Worm (Caenorhabditis elegans) whole organism, midembryonic: ENCODE measurements around the gene C30A5.10.

Source experiments
- T22C8.4 ChIP-seq: fragments of 200-800 bp; sonication (Bioruptor generic); IDR thresholded peaks from 2 replicates; pipeline ENCODE4 v1.3.6; 2022; ENCODE audit warnings: missing genetic modification characterization, missing compliant biosample characterization
- flt-1 ChIP-seq: fragments of 200-800 bp; sonication (Bioruptor generic); IDR thresholded peaks from 2 replicates; pipeline ENCODE4 v1.3.6; 2022; ENCODE audit warnings: missing genetic modification characterization, missing compliant biosample characterization
- med-1 ChIP-seq: sonication (generic microtip); optimal IDR thresholded peaks from 2 replicates; lab custom pipeline; 2017; ENCODE audit warnings: missing genetic modification characterization, mild to moderate bottlenecking, missing compliant biosample characterization, antibody characterized with exemption, missing genetic modification reagents; ENCODE audit not compliant: insufficient read depth
- ztf-23 ChIP-seq: fragments of 200-800 bp; sonication (Bioruptor generic); IDR thresholded peaks from 2 replicates; pipeline ENCODE4 v1.3.6; 2022; ENCODE audit warnings: missing genetic modification reagents, missing genetic modification characterization, missing compliant biosample characterization

ce11 chrIII:8235880-8236279 is 26.2 kb upstream of the C30A5.10 start, which contains the start of gene C02F5.5:
- no peak for TF ChIP-seq flt-1 (GFP tag; lab: Robert Waterston, UW)
- no peak for TF ChIP-seq med-1 (GFP tag; lab: Kevin White, UChicago)
- no peak for TF ChIP-seq ztf-23 (GFP tag; lab: Robert Waterston, UW)
- TF ChIP-seq T22C8.4 (GFP tag; lab: Robert Waterston, UW): no peak
